Fruit fly (Drosophila melanogaster) whole organism, pupa: ENCODE results near the gene Vha16-5.

Experiments used
- EcR ChIP-seq: fragments of 200-800 bp; sonication (Bioruptor generic); optimal IDR thresholded peaks from 3 replicates; lab custom pipeline; 2019; ENCODE audit warnings: missing biosample characterization, missing genetic modification characterization, mild to moderate bottlenecking, moderate library complexity, missing genetic modification reagents
- Ets98B ChIP-seq: fragments of 200-800 bp; sonication (Bioruptor generic); IDR thresholded peaks from 2 replicates; pipeline ENCODE4 v1.3.6; 2022; ENCODE audit warnings: missing biosample characterization, missing genetic modification characterization

dm6 chr2L:10723903-10724302 is 12.9 kb downstream of the Vha16-5 start, which contains the start of gene CG6431:
- TF ChIP-seq EcR (GFP tag; lab: Kevin White, UChicago), result no peak
- no peak for TF ChIP-seq Ets98B (GFP tag; lab: Robert Waterston, UW)
